Fruit fly (Drosophila melanogaster) whole organism, embryonic: ENCODE results near the gene CG7483.
A peak's percentile ranks its signal among the peaks of the same experiment; 100 is the strongest.

Experiments
- Awh ChIP-seq: fragments of 200-800 bp; sonication (Bioruptor generic); IDR thresholded peaks from 2 replicates; pipeline ENCODE4, ENCODE4 v1.3.6; 2022; ENCODE audit warnings: missing biosample characterization, missing genetic modification characterization
- B-H1 ChIP-seq: fragments of 200-800 bp; sonication (Bioruptor generic); IDR thresholded peaks from 3 replicates; pipeline ENCODE4 v1.3.6; 2022; ENCODE audit warnings: missing biosample characterization, missing genetic modification characterization
- CG10209 ChIP-seq: fragments of 200-800 bp; sonication (Bioruptor generic); optimal IDR thresholded peaks from 3 replicates; lab custom pipeline; 2017; ENCODE audit warnings: missing biosample characterization, mild to moderate bottlenecking, missing genetic modification characterization, missing genetic modification reagents
- CG10274 ChIP-seq: fragments of 200-800 bp; sonication (Bioruptor generic); optimal IDR thresholded peaks from 3 replicates; lab custom pipeline; 2017; ENCODE audit warnings: missing biosample characterization, mild to moderate bottlenecking, missing genetic modification characterization
- CG10565 ChIP-seq: fragments of 200-800 bp; sonication (Bioruptor generic); optimal IDR thresholded peaks from 3 replicates; lab custom pipeline; 2016; ENCODE audit warnings: missing biosample characterization, mild to moderate bottlenecking, missing genetic modification characterization
- CG13775 ChIP-seq: fragments of 200-800 bp; sonication (Bioruptor generic); optimal IDR thresholded peaks from 3 replicates; lab custom pipeline; 2017; ENCODE audit warnings: missing biosample characterization, mild to moderate bottlenecking, missing genetic modification characterization
- CG1647 ChIP-seq: fragments of 200-800 bp; sonication (Bioruptor generic); optimal IDR thresholded peaks from 3 replicates; lab custom pipeline; 2016; ENCODE audit warnings: missing biosample characterization, missing genetic modification characterization
- CG17612 ChIP-seq: fragments of 200-800 bp; sonication (Bioruptor generic); IDR thresholded peaks from 2 replicates; pipeline ENCODE4 v1.3.6; 2022; ENCODE audit warnings: missing biosample characterization, missing genetic modification characterization
- CG18599 ChIP-seq: fragments of 200-800 bp; sonication (Bioruptor generic); optimal IDR thresholded peaks from 3 replicates; lab custom pipeline; 2017; ENCODE audit warnings: missing biosample characterization, missing genetic modification characterization, mild to moderate bottlenecking, moderate library complexity, missing genetic modification reagents
- CG2712 ChIP-seq: fragments of 200-800 bp; optimal IDR thresholded peaks from 3 replicates; lab custom pipeline; 2019; ENCODE audit warnings: missing biosample characterization, mild to moderate bottlenecking, missing genetic modification characterization, moderate library complexity
- CG33213 ChIP-seq: fragments of 200-800 bp; sonication (Bioruptor generic); optimal IDR thresholded peaks from 3 replicates; lab custom pipeline; 2016; ENCODE audit warnings: missing biosample characterization, missing genetic modification characterization
- CG6272 ChIP-seq: fragments of 200-800 bp; sonication (Bioruptor generic); IDR thresholded peaks from 2 replicates; pipeline ENCODE4 v1.3.6; 2022; ENCODE audit warnings: missing biosample characterization, missing genetic modification characterization
- CG6689 ChIP-seq: fragments of 200-800 bp; sonication (Bioruptor generic); IDR thresholded peaks from 2 replicates; pipeline ENCODE4 v1.3.6; 2022; ENCODE audit warnings: missing biosample characterization, missing genetic modification characterization
- CG6791 ChIP-seq: fragments of 200-800 bp; sonication (Bioruptor generic); IDR thresholded peaks from 3 replicates; pipeline ENCODE4 v1.3.6; 2022; ENCODE audit warnings: missing biosample characterization, missing genetic modification characterization; ENCODE audit not compliant: partially characterized antibody
- CG7556 ChIP-seq: fragments of 200-800 bp; sonication (Bioruptor generic); optimal IDR thresholded peaks from 2 replicates; lab custom pipeline; 2017; ENCODE audit warnings: missing biosample characterization, mild to moderate bottlenecking, missing genetic modification characterization
- CG7839 ChIP-seq: fragments of 200-800 bp; sonication (Bioruptor generic); optimal IDR thresholded peaks from 3 replicates; lab custom pipeline; 2018; ENCODE audit warnings: missing biosample characterization, mild to moderate bottlenecking, missing genetic modification characterization, moderate library complexity
- CG7928 ChIP-seq: fragments of 200-800 bp; sonication (Bioruptor generic); optimal IDR thresholded peaks from 2 replicates; lab custom pipeline; 2017; ENCODE audit warnings: missing biosample characterization, mild to moderate bottlenecking, missing genetic modification characterization
- CG7987 ChIP-seq: fragments of 200-800 bp; sonication (Bioruptor generic); optimal IDR thresholded peaks from 2 replicates; lab custom pipeline; 2018; ENCODE audit warnings: missing biosample characterization, mild to moderate bottlenecking, missing genetic modification characterization, moderate library complexity
- CG8290 ChIP-seq, 3 experiments: fragments of 200-800 bp; sonication (Bioruptor generic); optimal IDR thresholded peaks; 2 replicates each; lab custom pipeline; 2016 to 2019; ENCODE audit warnings: missing biosample characterization in 3 of 3, missing genetic modification characterization in 3 of 3, mild to moderate bottlenecking in 2 of 3, moderate library complexity in 1 of 3
- CG9215 ChIP-seq: fragments of 200-800 bp; sonication (Bioruptor generic); IDR thresholded peaks from 2 replicates; pipeline ENCODE4 v1.3.6; 2022; ENCODE audit warnings: missing biosample characterization, missing genetic modification characterization
- CG9609 ChIP-seq: fragments of 200-800 bp; sonication (Bioruptor generic); optimal IDR thresholded peaks from 3 replicates; lab custom pipeline; 2016; ENCODE audit warnings: missing biosample characterization, missing genetic modification characterization
- CrebB ChIP-seq: fragments of 200-800 bp; sonication (Bioruptor generic); optimal IDR thresholded peaks from 3 replicates; lab custom pipeline; 2018; ENCODE audit warnings: missing biosample characterization, mild to moderate bottlenecking, missing genetic modification characterization
- D ChIP-seq, 2 experiments: fragments of 200-800 bp in 1 of 2; fragments of >200 bp in 1 of 2; sonication (Bioruptor generic) in 1 of 2; optimal IDR thresholded peaks; 2 replicates in 1 of 2; 3 replicates in 1 of 2; lab custom pipeline; 2017; ENCODE audit warnings: mild to moderate bottlenecking in 1 of 2, missing biosample characterization in 1 of 2, missing genetic modification characterization in 1 of 2, missing genetic modification reagents in 1 of 2
- Fer1 ChIP-seq: fragments of 200-800 bp; sonication (Bioruptor generic); optimal IDR thresholded peaks from 2 replicates; lab custom pipeline; 2017; ENCODE audit warnings: missing biosample characterization, mild to moderate bottlenecking, missing genetic modification characterization
- Max ChIP-seq: fragments of 200-800 bp; sonication (Bioruptor generic); optimal IDR thresholded peaks from 2 replicates; lab custom pipeline; 2016; ENCODE audit warnings: missing biosample characterization, mild to moderate bottlenecking, missing genetic modification characterization
- Oaz ChIP-seq: fragments of 200-800 bp; sonication (Bioruptor generic); IDR thresholded peaks from 2 replicates; pipeline ENCODE4 v1.3.6; 2022; ENCODE audit warnings: missing biosample characterization, missing genetic modification characterization
- Opbp ChIP-seq: fragments of 200-800 bp; sonication (Bioruptor generic); IDR thresholded peaks from 3 replicates; pipeline ENCODE4 v1.3.6; 2022; ENCODE audit warnings: missing biosample characterization, missing genetic modification characterization; ENCODE audit not compliant: partially characterized antibody
- Stat92E ChIP-seq, 3 experiments: fragments of >200 bp in 2 of 3; fragments of 200-800 bp in 1 of 3; sonication (Bioruptor generic) in 1 of 3; optimal IDR thresholded peaks; 2 replicates each; lab custom pipeline; 2017 to 2019; ENCODE audit warnings: missing biosample characterization in 3 of 3, missing genetic modification characterization in 3 of 3, mild to moderate bottlenecking in 1 of 3, moderate library complexity in 1 of 3
- Tbp ChIP-seq: fragments of >200 bp; optimal IDR thresholded peaks from 2 replicates; lab custom pipeline; 2018; ENCODE audit warnings: missing biosample characterization, missing genetic modification characterization
- ara ChIP-seq: fragments of 200-800 bp; sonication (Bioruptor generic); IDR thresholded peaks from 2 replicates; pipeline ENCODE4 v1.3.6; 2022; ENCODE audit warnings: missing biosample characterization, missing genetic modification characterization
- dm ChIP-seq: fragments of 200-800 bp; sonication (Bioruptor generic); optimal IDR thresholded peaks from 3 replicates; lab custom pipeline; 2016; ENCODE audit warnings: missing biosample characterization, missing genetic modification characterization
- dysf ChIP-seq: fragments of 200-800 bp; sonication (Bioruptor generic); IDR thresholded peaks from 3 replicates; pipeline ENCODE4 v1.3.6; 2022; ENCODE audit warnings: missing biosample characterization, missing genetic modification characterization
- emc ChIP-seq: fragments of 200-800 bp; sonication (Bioruptor generic); optimal IDR thresholded peaks from 2 replicates; lab custom pipeline; 2016; ENCODE audit warnings: missing biosample characterization, missing genetic modification characterization
- fd96Cb ChIP-seq: fragments of 200-800 bp; sonication (Bioruptor generic); optimal IDR thresholded peaks from 2 replicates; lab custom pipeline; 2018; ENCODE audit warnings: missing biosample characterization, mild to moderate bottlenecking, missing genetic modification characterization, moderate library complexity
- gcm2 ChIP-seq: fragments of 200-800 bp; sonication (Bioruptor generic); optimal IDR thresholded peaks from 2 replicates; lab custom pipeline; 2016; ENCODE audit warnings: missing biosample characterization, missing genetic modification characterization
- grau ChIP-seq: fragments of 200-800 bp; optimal IDR thresholded peaks from 3 replicates; lab custom pipeline; 2019; ENCODE audit warnings: missing biosample characterization, mild to moderate bottlenecking, missing genetic modification characterization, moderate library complexity
- grn ChIP-seq: fragments of 200-800 bp; sonication (Bioruptor generic); optimal IDR thresholded peaks from 3 replicates; lab custom pipeline; 2017; ENCODE audit warnings: missing biosample characterization, missing genetic modification characterization
- gt ChIP-seq: fragments of 200-800 bp; sonication (Bioruptor generic); IDR thresholded peaks from 2 replicates; pipeline ENCODE4 v1.3.6; 2022; ENCODE audit warnings: missing biosample characterization, missing genetic modification characterization
- jumu ChIP-seq: fragments of 200-800 bp; sonication (Bioruptor generic); optimal IDR thresholded peaks from 3 replicates; lab custom pipeline; 2016; ENCODE audit warnings: missing biosample characterization, missing genetic modification characterization
- lbe ChIP-seq: fragments of 200-800 bp; sonication (Bioruptor generic); optimal IDR thresholded peaks from 2 replicates; lab custom pipeline; 2016; ENCODE audit warnings: missing biosample characterization, mild to moderate bottlenecking, missing genetic modification characterization
- nau ChIP-seq: fragments of 200-800 bp; sonication (Bioruptor generic); optimal IDR thresholded peaks from 3 replicates; lab custom pipeline; 2017; ENCODE audit warnings: missing biosample characterization, mild to moderate bottlenecking, missing genetic modification characterization, missing genetic modification reagents
- oc ChIP-seq: fragments of 200-800 bp; sonication (Bioruptor generic); optimal IDR thresholded peaks from 2 replicates; lab custom pipeline; 2018; ENCODE audit warnings: missing biosample characterization, mild to moderate bottlenecking, missing genetic modification characterization, moderate library complexity
- phol ChIP-seq: fragments of 200-800 bp; sonication (Bioruptor generic); optimal IDR thresholded peaks from 3 replicates; lab custom pipeline; 2018; ENCODE audit warnings: missing biosample characterization, mild to moderate bottlenecking, missing genetic modification characterization, moderate library complexity
- pita ChIP-seq: fragments of 200-800 bp; sonication (Bioruptor generic); optimal IDR thresholded peaks from 2 replicates; lab custom pipeline; 2017; ENCODE audit warnings: missing biosample characterization, mild to moderate bottlenecking, missing genetic modification characterization
- ranshi ChIP-seq: fragments of 200-800 bp; sonication (Bioruptor generic); IDR thresholded peaks from 2 replicates; pipeline ENCODE4 v1.3.6; 2022; ENCODE audit warnings: missing biosample characterization, missing genetic modification characterization
- ro ChIP-seq: fragments of 200-800 bp; sonication (Bioruptor generic); IDR thresholded peaks from 2 replicates; pipeline ENCODE4 v1.3.6; 2022; ENCODE audit warnings: missing biosample characterization, missing genetic modification characterization
- sens ChIP-seq: fragments of 200-800 bp; sonication (Bioruptor generic); peaks from one replicate; lab custom pipeline; 2016; ENCODE audit warnings: missing biosample characterization, missing genetic modification characterization
- sr ChIP-seq: fragments of 200-800 bp; sonication (Bioruptor generic); IDR thresholded peaks from 3 replicates; pipeline ENCODE4 v1.3.6; 2022; ENCODE audit warnings: missing biosample characterization, missing genetic modification characterization
- trem ChIP-seq: fragments of 200-800 bp; optimal IDR thresholded peaks from 3 replicates; lab custom pipeline; 2019; ENCODE audit warnings: missing biosample characterization, mild to moderate bottlenecking, missing genetic modification characterization, moderate library complexity
- vvl ChIP-seq: fragments of 200-800 bp; sonication (Bioruptor generic); IDR thresholded peaks from 2 replicates; pipeline ENCODE4 v1.3.6; 2022; ENCODE audit warnings: missing biosample characterization, missing genetic modification characterization

CG7483 gene

dm6 chr3R:8349449-8350115, 36.6 kb downstream of the CG7483 start, which contains the start of gene Atg13 (continued):
- no peak for TF ChIP-seq jumu (GFP tag; lab: Kevin White, UChicago)
- TF ChIP-seq oc, result no peak
- TF ChIP-seq pita (GFP tag; lab: Kevin White, UChicago), result no peak
- TF ChIP-seq grau, result peak; percentile 46
- TF ChIP-seq CG33213 (GFP tag; lab: Kevin White, UChicago), result no peak
- TF ChIP-seq gcm2 (GFP tag; lab: Kevin White, UChicago), result no peak
- TF ChIP-seq CG7987 (GFP tag; lab: Kevin White, UChicago), result no peak
- no peak; the same call in 1 of the 2 replicates for TF ChIP-seq CG6272
- TF ChIP-seq phol (tag; lab: Kevin White, UChicago), result peak; percentile 54
- no peak for TF ChIP-seq CG7556 (GFP tag; lab: Kevin White, UChicago)
- no peak for TF ChIP-seq CG7839 (tag; lab: Kevin White, UChicago)
- TF ChIP-seq ro (GFP tag; lab: Robert Waterston, UW), result no peak
- TF ChIP-seq ara (GFP tag; lab: Robert Waterston, UW), result no peak
- TF ChIP-seq dm (GFP tag; lab: Kevin White, UChicago), result no peak
- no peak for TF ChIP-seq CG18599 (GFP tag; lab: Kevin White, UChicago)
- no peak for TF ChIP-seq sr
- TF ChIP-seq CG7928 (GFP tag; lab: Kevin White, UChicago), result no peak
- TF ChIP-seq dysf, result peak; percentile 27; the same call in 1 of the 3 replicates
- TF ChIP-seq grn (GFP tag; lab: Kevin White, UChicago), result no peak
- peak; percentile 91 for TF ChIP-seq CG6791 (GFP tag; lab: Robert Waterston, UW)
- no peak for TF ChIP-seq Oaz (GFP tag; lab: Robert Waterston, UW)
- TF ChIP-seq CG9609 (GFP tag; lab: Kevin White, UChicago), result peak; percentile 8
- peak; percentile 50 for TF ChIP-seq CG13775 (GFP tag; lab: Kevin White, UChicago)
- TF ChIP-seq CG10209, result peak; percentile 8
- TF ChIP-seq CG1647, result no peak
- no peak for TF ChIP-seq CG10274 (GFP tag; lab: Kevin White, UChicago)
- TF ChIP-seq vvl (GFP tag; lab: Robert Waterston, UW), result no peak
- TF ChIP-seq emc (GFP tag; lab: Kevin White, UChicago), result no peak
- no peak for TF ChIP-seq CG6689
- no peak for TF ChIP-seq CG9215 (GFP tag; lab: Robert Waterston, UW)
- no peak for TF ChIP-seq CG17612 (GFP tag; lab: Robert Waterston, UW)
- TF ChIP-seq Stat92E (GFP tag; optimal IDR thresholded peaks at IDR 0.05; lab: Kevin White, UChicago), result no peak
- TF ChIP-seq Tbp (GFP tag; lab: Kevin White, UChicago), result no peak
- TF ChIP-seq Fer1 (GFP tag; lab: Kevin White, UChicago), result peak; percentile 12
- no peak for TF ChIP-seq lbe (GFP tag; lab: Kevin White, UChicago)
- peak; percentile 45 for TF ChIP-seq CG2712 (tag; lab: Kevin White, UChicago)
- peak; percentile 40 for TF ChIP-seq CG8290 (GFP tag; optimal IDR thresholded peaks at IDR 0.05; lab: Kevin White, UChicago)
- peak in 1 of 2 experiments; percentile 23 for TF ChIP-seq CG8290 (tag; optimal IDR thresholded peaks at IDR 0.05; lab: Kevin White, UChicago)
- TF ChIP-seq gt (GFP tag; lab: Robert Waterston, UW), result no peak
- TF ChIP-seq Max (GFP tag; lab: Kevin White, UChicago), result no peak
- peak; percentile 85 for TF ChIP-seq Opbp (GFP tag; lab: Robert Waterston, UW)
- TF ChIP-seq CG10565 (GFP tag; lab: Kevin White, UChicago), result no peak
- TF ChIP-seq nau (GFP tag; lab: Kevin White, UChicago), result no peak
- TF ChIP-seq trem, result peak; percentile 9
- no peak for TF ChIP-seq fd96Cb
- TF ChIP-seq Awh (GFP tag; lab: Robert Waterston, UW), result no peak
- TF ChIP-seq CrebB (tag; lab: Kevin White, UChicago), result no peak
- no peak for TF ChIP-seq D (optimal IDR thresholded peaks at IDR 0.05; lab: Kevin White, UChicago)
- TF ChIP-seq D (GFP tag; optimal IDR thresholded peaks at IDR 0.05; lab: Kevin White, UChicago), result no peak
- TF ChIP-seq sens (GFP tag; lab: Kevin White, UChicago), result peak; percentile 61
- no peak for TF ChIP-seq B-H1
- no peak for TF ChIP-seq ranshi (GFP tag; lab: Robert Waterston, UW)
